Fruit fly (Drosophila melanogaster): ENCODE measurements around the gene Txl.

dm6 chr3L:5779476-5780401 is 14.1 kb downstream of the Txl start, which contains the start of the genes Myt1, PGRP-LD and Pmi:
- TF ChIP-seq D1 (tag; optimal IDR thresholded peaks at IDR 0.05) (no peak), CG13204 (GFP tag; optimal IDR thresholded peaks at IDR 0.05) (no peak), Pif1B (GFP tag; optimal IDR thresholded peaks at IDR 0.05) (no peak), CG17806 (tag; optimal IDR thresholded peaks at IDR 0.05) (no peak), CG8301 (tag; optimal IDR thresholded peaks at IDR 0.05) (no peak), CG10348 (GFP tag; IDR thresholded peaks at IDR 0.05) (no peak), Snoo (tag; optimal IDR thresholded peaks at IDR 0.05) (no peak), Pif1A (GFP tag; optimal IDR thresholded peaks at IDR 0.05) (no peak), CG12605 (GFP tag; IDR thresholded peaks at IDR 0.05) (no peak), rn (GFP tag; IDR thresholded peaks at IDR 0.05) (no peak), CG8159 (tag; optimal IDR thresholded peaks at IDR 0.05) (no peak), EcR (GFP tag; optimal IDR thresholded peaks at IDR 0.05) (no peak)
